Worm (Caenorhabditis elegans) whole organism, late embryonic: ENCODE data around the gene mbl-1.
A peak's percentile ranks its signal among the peaks of the same experiment; 100 is the strongest.

Experiments used
- C38D4.7 ChIP-seq: fragments of 200-800 bp; sonication (Bioruptor generic); optimal IDR thresholded peaks from 2 replicates; lab custom pipeline; 2018; ENCODE audit warnings: mild to moderate bottlenecking, missing genetic modification characterization, moderate library complexity, missing compliant biosample characterization
- F13H6.1 ChIP-seq: sonication (generic microtip); optimal IDR thresholded peaks from 2 replicates; lab custom pipeline; 2016; ENCODE audit warnings: missing genetic modification characterization, missing compliant biosample characterization
- K09A11.1 ChIP-seq: sonication (generic microtip); optimal IDR thresholded peaks from 2 replicates; lab custom pipeline; 2017; ENCODE audit warnings: antibody characterized with exemption, mild to moderate bottlenecking, missing genetic modification characterization, missing compliant biosample characterization; ENCODE audit not compliant: insufficient read depth
- T23F11.4 ChIP-seq: fragments of 200-800 bp; sonication (Bioruptor generic); optimal IDR thresholded peaks from 2 replicates; lab custom pipeline; 2018; ENCODE audit warnings: mild to moderate bottlenecking, missing genetic modification characterization, missing compliant biosample characterization
- Y22D7AL.16 ChIP-seq: sonication (generic microtip); optimal IDR thresholded peaks from 2 replicates; lab custom pipeline; 2016; ENCODE audit warnings: missing genetic modification characterization, missing compliant biosample characterization
- ahr-1 ChIP-seq: sonication (generic microtip); optimal IDR thresholded peaks from 2 replicates; lab custom pipeline; 2016; ENCODE audit warnings: missing genetic modification characterization, missing compliant biosample characterization
- ceh-14 ChIP-seq: sonication (generic microtip); optimal IDR thresholded peaks from 2 replicates; lab custom pipeline; 2016; ENCODE audit warnings: missing genotype, missing genetic modification characterization, missing compliant biosample characterization
- ceh-2 ChIP-seq: sonication (generic microtip); optimal IDR thresholded peaks from 2 replicates; lab custom pipeline; 2016; ENCODE audit warnings: missing genotype, missing genetic modification characterization, missing compliant biosample characterization
- ceh-22 ChIP-seq: sonication (generic microtip); optimal IDR thresholded peaks from 2 replicates; lab custom pipeline; 2017; ENCODE audit warnings: missing biosample characterization, missing genetic modification characterization
- ceh-24 ChIP-seq: sonication (generic microtip); optimal IDR thresholded peaks from 2 replicates; lab custom pipeline; 2016; ENCODE audit warnings: mild to moderate bottlenecking, missing genetic modification characterization, missing compliant biosample characterization
- ceh-30 ChIP-seq: fragments of 150-350 bp; optimal IDR thresholded peaks from 2 replicates; lab custom pipeline; 2014; ENCODE audit warnings: missing biosample characterization, missing genetic modification characterization
- ceh-34 ChIP-seq: sonication (generic microtip); optimal IDR thresholded peaks from 2 replicates; lab custom pipeline; 2016; ENCODE audit warnings: mild to moderate bottlenecking, missing genetic modification characterization, missing compliant biosample characterization
- ceh-45 ChIP-seq: fragments of 200-800 bp; sonication (Bioruptor generic); IDR thresholded peaks from 2 replicates; pipeline ENCODE4 v1.3.6; 2022; ENCODE audit warnings: missing genetic modification reagents, missing genetic modification characterization, missing compliant biosample characterization
- ceh-48 ChIP-seq: sonication (generic microtip); optimal IDR thresholded peaks from 2 replicates; lab custom pipeline; 2016; ENCODE audit warnings: missing genetic modification characterization, inconsistent platforms, missing compliant biosample characterization
- ceh-6 ChIP-seq: fragments of 200-800 bp; sonication (Bioruptor generic); optimal IDR thresholded peaks from 2 replicates; lab custom pipeline; 2018; ENCODE audit warnings: mild to moderate bottlenecking, missing genetic modification characterization, missing compliant biosample characterization
- che-1 ChIP-seq: sonication (generic microtip); optimal IDR thresholded peaks from 2 replicates; lab custom pipeline; 2016; ENCODE audit warnings: mild to moderate bottlenecking, missing genetic modification characterization, missing compliant biosample characterization
- dmd-4 ChIP-seq: sonication (generic microtip); optimal IDR thresholded peaks from 2 replicates; lab custom pipeline; 2016; ENCODE audit warnings: borderline replicate concordance, missing genetic modification characterization, missing compliant biosample characterization
- elt-2 ChIP-seq: sonication (generic microtip); optimal IDR thresholded peaks from 2 replicates; lab custom pipeline; 2016; ENCODE audit warnings: missing genetic modification reagents, missing genetic modification characterization, missing compliant biosample characterization
- elt-4 ChIP-seq: sonication (generic microtip); optimal IDR thresholded peaks from 2 replicates; lab custom pipeline; 2016; ENCODE audit warnings: missing genetic modification characterization, missing compliant biosample characterization
- ets-4 ChIP-seq: sonication (generic microtip); optimal IDR thresholded peaks from 2 replicates; lab custom pipeline; 2016; ENCODE audit warnings: missing genetic modification characterization, missing compliant biosample characterization
- eyg-1 ChIP-seq: sonication (generic microtip); optimal IDR thresholded peaks from 2 replicates; lab custom pipeline; 2016; ENCODE audit warnings: missing genotype, missing genetic modification characterization, missing compliant biosample characterization
- fax-1 ChIP-seq: sonication (generic microtip); optimal IDR thresholded peaks from 2 replicates; lab custom pipeline; 2016; ENCODE audit warnings: missing genotype, missing genetic modification characterization, missing compliant biosample characterization
- fkh-10 ChIP-seq: fragments of 150-350 bp; optimal IDR thresholded peaks from 2 replicates; lab custom pipeline; 2014; ENCODE audit warnings: missing biosample characterization, missing genetic modification reagents, missing genetic modification characterization
- hlh-13 ChIP-seq: fragments of 200-800 bp; sonication (Bioruptor generic); optimal IDR thresholded peaks from 2 replicates; lab custom pipeline; 2018; ENCODE audit warnings: mild to moderate bottlenecking, missing genetic modification characterization, missing compliant biosample characterization
- hlh-15 ChIP-seq: sonication (generic microtip); optimal IDR thresholded peaks from 2 replicates; lab custom pipeline; 2016; ENCODE audit warnings: missing genetic modification characterization, missing compliant biosample characterization
- hlh-30 ChIP-seq: sonication (generic microtip); optimal IDR thresholded peaks from 2 replicates; lab custom pipeline; 2017; ENCODE audit warnings: antibody characterized with exemption, missing genetic modification characterization, missing compliant biosample characterization; ENCODE audit not compliant: insufficient read depth
- hlh-6 ChIP-seq: sonication (generic microtip); optimal IDR thresholded peaks from 2 replicates; lab custom pipeline; 2016; ENCODE audit warnings: missing genotype, missing genetic modification characterization, missing compliant biosample characterization
- hlh-8 ChIP-seq: sonication (generic microtip); optimal IDR thresholded peaks from 2 replicates; lab custom pipeline; 2016; ENCODE audit warnings: missing genotype, missing genetic modification characterization, missing compliant biosample characterization
- lim-6 ChIP-seq: sonication (generic microtip); optimal IDR thresholded peaks from 2 replicates; lab custom pipeline; 2016; ENCODE audit warnings: missing genetic modification characterization, missing compliant biosample characterization
- lin-11 ChIP-seq: fragments of 200-800 bp; sonication (Bioruptor generic); optimal IDR thresholded peaks from 2 replicates; lab custom pipeline; 2018; ENCODE audit warnings: mild to moderate bottlenecking, missing genetic modification characterization, missing compliant biosample characterization
- madf-2 ChIP-seq: sonication (generic microtip); optimal IDR thresholded peaks from 2 replicates; lab custom pipeline; 2017; ENCODE audit warnings: missing genetic modification characterization, missing compliant biosample characterization
- nhr-232 ChIP-seq: sonication (generic microtip); optimal IDR thresholded peaks from 2 replicates; lab custom pipeline; 2016; ENCODE audit warnings: missing genetic modification characterization, missing compliant biosample characterization
- npax-4 ChIP-seq: sonication (generic microtip); optimal IDR thresholded peaks from 2 replicates; lab custom pipeline; 2016; ENCODE audit warnings: missing genetic modification characterization, missing compliant biosample characterization
- odd-2 ChIP-seq: sonication (generic microtip); optimal IDR thresholded peaks from 2 replicates; lab custom pipeline; 2017; ENCODE audit warnings: antibody characterized with exemption, mild to moderate bottlenecking, missing genetic modification characterization, missing compliant biosample characterization
- pag-3 ChIP-seq: sonication (generic microtip); optimal IDR thresholded peaks from 2 replicates; lab custom pipeline; 2016; ENCODE audit warnings: missing compliant biosample characterization, missing genetic modification characterization, borderline replicate concordance
- pat-9 ChIP-seq: fragments of 200-800 bp; sonication (Bioruptor generic); optimal IDR thresholded peaks from 2 replicates; lab custom pipeline; 2018; ENCODE audit warnings: mild to moderate bottlenecking, missing genetic modification characterization, moderate library complexity, missing compliant biosample characterization
- pax-1 ChIP-seq: fragments of 150-350 bp; optimal IDR thresholded peaks from 2 replicates; lab custom pipeline; 2014; ENCODE audit warnings: missing biosample characterization, missing genetic modification characterization
- pha-2 ChIP-seq: sonication (generic microtip); optimal IDR thresholded peaks from 2 replicates; lab custom pipeline; 2017; ENCODE audit warnings: mild to moderate bottlenecking, missing genetic modification characterization, missing compliant biosample characterization
- pros-1 ChIP-seq: fragments of 150-350 bp; optimal IDR thresholded peaks from 2 replicates; lab custom pipeline; 2014; ENCODE audit warnings: missing biosample characterization, missing genetic modification reagents, missing genetic modification characterization
- ref-2 ChIP-seq: sonication (generic microtip); optimal IDR thresholded peaks from 2 replicates; lab custom pipeline; 2016; ENCODE audit warnings: missing genetic modification characterization, missing compliant biosample characterization
- rnt-1 ChIP-seq: sonication (generic microtip); optimal IDR thresholded peaks from 2 replicates; lab custom pipeline; 2016; ENCODE audit warnings: missing genetic modification characterization, missing compliant biosample characterization
- sox-2 ChIP-seq: fragments of 200-800 bp; sonication (Bioruptor generic); IDR thresholded peaks from 2 replicates; pipeline ENCODE4 v1.3.6; 2022; ENCODE audit warnings: missing genetic modification reagents, missing genetic modification characterization, missing compliant biosample characterization
- sox-4 ChIP-seq: sonication (generic microtip); optimal IDR thresholded peaks from 2 replicates; lab custom pipeline; 2017; ENCODE audit warnings: mild to moderate bottlenecking, missing genetic modification characterization, inconsistent platforms, missing compliant biosample characterization
- ttx-3 ChIP-seq: sonication (generic microtip); optimal IDR thresholded peaks from 2 replicates; lab custom pipeline; 2016; ENCODE audit warnings: missing genetic modification reagents, missing genetic modification characterization, missing compliant biosample characterization
- unc-3 ChIP-seq, 2 experiments: fragments of 200-800 bp in 1 of 2; sonication (Bioruptor generic) in 1 of 2; sonication (generic microtip) in 1 of 2; conservative IDR thresholded peaks in 1 of 2; optimal IDR thresholded peaks in 1 of 2; 2 replicates each; pipeline versions ENCODE4 v1.3.6 to Lab custom; 2016 to 2022; ENCODE audit warnings: missing compliant biosample characterization in 2 of 2, missing genetic modification characterization in 2 of 2, missing genetic modification reagents in 1 of 2
- unc-42 ChIP-seq: sonication (generic microtip); optimal IDR thresholded peaks from 2 replicates; lab custom pipeline; 2016; ENCODE audit warnings: missing genotype, missing genetic modification characterization, missing compliant biosample characterization
- zip-5 ChIP-seq: sonication (generic microtip); optimal IDR thresholded peaks from 2 replicates; lab custom pipeline; 2016; ENCODE audit warnings: missing genetic modification characterization, missing compliant biosample characterization

The mbl-1 gene

DNA sequence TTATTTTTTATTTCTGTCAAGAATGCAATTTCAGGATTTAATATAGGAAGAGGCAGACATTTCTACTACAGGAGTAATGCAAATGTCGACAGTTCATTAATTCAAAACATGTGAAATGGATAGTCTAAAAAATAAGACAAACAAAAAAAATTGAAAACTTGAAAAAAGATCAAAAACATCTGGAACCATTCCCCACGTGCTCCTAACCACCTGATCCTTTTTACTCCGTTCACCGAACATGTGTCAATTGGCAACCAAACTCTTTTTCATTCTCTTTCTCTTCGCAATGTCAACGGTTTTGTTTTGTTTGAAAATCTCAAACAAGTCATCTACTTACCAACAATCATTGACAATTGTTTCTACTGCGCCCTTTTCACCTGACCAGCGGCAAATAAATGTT lies 20.4 kb upstream of the mbl-1 start:
- TF ChIP-seq T23F11.4 (no peak), ceh-30 (tag; lab: Kevin White, UChicago) (no peak), ceh-48 (no peak)
- TF ChIP-seq, all 69 proteins: peak for 0

DNA sequence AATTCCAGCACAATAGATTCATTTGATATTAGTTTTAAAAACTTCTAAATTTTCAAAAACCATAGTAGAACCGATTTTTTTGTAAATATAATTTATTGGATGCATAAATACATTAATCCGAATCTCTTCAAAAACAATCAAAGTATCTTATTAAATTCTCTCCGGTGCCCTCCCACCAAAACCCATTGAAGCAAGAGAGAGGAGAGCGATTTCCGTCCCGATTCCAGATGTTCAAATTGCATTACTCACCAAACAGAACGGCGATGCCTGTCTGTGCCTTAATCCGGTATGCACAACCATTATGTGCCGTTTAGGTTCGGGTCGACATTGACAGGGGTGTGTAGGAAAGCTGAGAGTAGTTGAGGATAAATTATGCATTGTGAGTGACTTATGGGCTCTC lies 18.1 kb upstream of the mbl-1 start:
- no peak for TF ChIP-seq elt-4 (tag; lab: Kevin White, UChicago)
- no peak for TF ChIP-seq ceh-48
- peak; percentile 65 for TF ChIP-seq unc-42 (tag; lab: Kevin White, UChicago)
- TF ChIP-seq madf-2: no peak
- TF ChIP-seq nhr-232 (tag; lab: Kevin White, UChicago): no peak
- TF ChIP-seq che-1 (tag; lab: Kevin White, UChicago): no peak
- no peak for TF ChIP-seq ceh-45 (GFP tag; lab: Robert Waterston, UW)

DNA sequence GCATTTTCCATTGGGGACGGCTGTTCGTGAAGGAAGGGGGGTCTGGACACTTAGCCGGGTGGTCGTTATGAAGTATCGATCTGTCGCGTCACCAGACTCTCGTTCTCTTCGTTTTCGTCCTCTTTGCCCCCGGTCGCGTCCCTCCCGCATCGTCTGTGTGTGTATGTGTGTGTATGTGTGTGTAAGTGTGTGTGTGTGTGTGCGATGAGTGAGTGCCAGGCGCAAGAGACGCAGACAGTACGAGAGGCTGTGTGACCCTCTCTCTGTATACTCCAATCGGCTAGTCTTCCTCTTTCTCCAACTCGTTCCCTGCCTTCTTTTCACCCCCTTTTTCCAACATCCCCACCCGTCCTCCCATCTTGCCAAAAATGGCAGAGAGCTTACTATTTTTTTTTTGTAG lies 17.0 kb upstream of the mbl-1 start:
- TF ChIP-seq ets-4 (tag; lab: Kevin White, UChicago): no peak
- peak; percentile 5 for TF ChIP-seq sox-4 (tag; lab: Kevin White, UChicago)
- TF ChIP-seq lin-11: no peak
- TF ChIP-seq ceh-22 (tag; lab: Kevin White, UChicago): peak; percentile 66
- no peak for TF ChIP-seq dmd-4 (tag; lab: Kevin White, UChicago)
- TF ChIP-seq unc-3 (GFP tag; conservative IDR thresholded peaks at IDR 0.05; lab: Robert Waterston, UW): no peak
- peak; percentile 50 for TF ChIP-seq unc-3 (tag; optimal IDR thresholded peaks at IDR 0.05; lab: Kevin White, UChicago)
- TF ChIP-seq hlh-15 (tag; lab: Kevin White, UChicago): no peak
- no peak for TF ChIP-seq ceh-24 (tag; lab: Kevin White, UChicago)
- TF ChIP-seq pag-3 (tag; lab: Kevin White, UChicago): no peak
- no peak for TF ChIP-seq ttx-3
- TF ChIP-seq npax-4 (tag; lab: Kevin White, UChicago): no peak
- no peak for TF ChIP-seq pax-1 (tag; lab: Kevin White, UChicago)
- peak; percentile 35 for TF ChIP-seq ceh-6 (GFP tag; lab: Kevin White, UChicago)
- TF ChIP-seq F13H6.1 (tag; lab: Kevin White, UChicago): peak; percentile 50
- TF ChIP-seq hlh-30 (tag; lab: Kevin White, UChicago): peak; percentile 87
- TF ChIP-seq fax-1 (tag; lab: Kevin White, UChicago): no peak
- TF ChIP-seq hlh-13 (GFP tag; lab: Kevin White, UChicago): no peak
- TF ChIP-seq odd-2 (tag; lab: Kevin White, UChicago): no peak
- peak; percentile 66 for TF ChIP-seq pros-1 (tag; lab: Kevin White, UChicago)
- no peak for TF ChIP-seq che-1 (tag; lab: Kevin White, UChicago)
- 0 out of 2 replicates have a peak, but pooled peaks have one; percentile 5 for TF ChIP-seq sox-2 (GFP tag; lab: Robert Waterston, UW)
- TF ChIP-seq T23F11.4: peak; percentile 59
- no peak for TF ChIP-seq lim-6 (tag; lab: Kevin White, UChicago)
- TF ChIP-seq fkh-10 (GFP tag; lab: Kevin White, UChicago): no peak
- TF ChIP-seq K09A11.1 (tag; lab: Kevin White, UChicago): no peak
- no peak for TF ChIP-seq Y22D7AL.16 (tag; lab: Kevin White, UChicago)
- TF ChIP-seq hlh-8 (tag; lab: Kevin White, UChicago): peak; percentile 33
- no peak for TF ChIP-seq hlh-6 (tag; lab: Kevin White, UChicago)
- TF ChIP-seq rnt-1 (tag; lab: Kevin White, UChicago): peak; percentile 82
- TF ChIP-seq pha-2 (tag; lab: Kevin White, UChicago): peak; percentile 6
- TF ChIP-seq pat-9 (tag; lab: Kevin White, UChicago): no peak
- peak; percentile 28 for TF ChIP-seq ceh-14 (tag; lab: Kevin White, UChicago)
- TF ChIP-seq ceh-30 (tag; lab: Kevin White, UChicago): no peak
- TF ChIP-seq ref-2: peak; percentile 94
- peak; percentile 51 for TF ChIP-seq madf-2
- peak; percentile 67 for TF ChIP-seq unc-42 (tag; lab: Kevin White, UChicago)
- TF ChIP-seq ceh-48: peak; percentile 91
- TF ChIP-seq elt-2: peak; percentile 49
- TF ChIP-seq ceh-34 (tag; lab: Kevin White, UChicago): peak; percentile 87
- TF ChIP-seq ahr-1: no peak
- TF ChIP-seq ceh-2 (tag; lab: Kevin White, UChicago): peak; percentile 32
- peak; percentile 41 for TF ChIP-seq eyg-1
- TF ChIP-seq elt-4 (tag; lab: Kevin White, UChicago): no peak
- TF ChIP-seq zip-5: no peak
- no peak for TF ChIP-seq C38D4.7 (GFP tag; lab: Kevin White, UChicago)
